Worm (Caenorhabditis elegans) whole organism, mixed stage, embryonic: ENCODE measurements around the gene evl-14.

ENCODE experiments used
- ces-1 ChIP-seq: fragments of 150-350 bp; optimal IDR thresholded peaks from 2 replicates; lab custom pipeline; 2014; ENCODE audit warnings: missing biosample characterization, missing genetic modification reagents, missing genetic modification characterization
- lin-13 ChIP-seq: fragments of 150-350 bp; optimal IDR thresholded peaks from 2 replicates; lab custom pipeline; 2014; ENCODE audit warnings: missing biosample characterization, missing genetic modification characterization
- nhr-76 ChIP-seq: sonication (generic microtip); optimal IDR thresholded peaks from 2 replicates; lab custom pipeline; 2017; ENCODE audit warnings: missing biosample characterization, missing genetic modification characterization
- unc-62 ChIP-seq: fragments of 150-350 bp; optimal IDR thresholded peaks from 2 replicates; lab custom pipeline; 2014; ENCODE audit warnings: missing biosample characterization, missing genetic modification reagents, missing genetic modification characterization

ce11 chrIII:4302780-4303179, 10.1 kb downstream of the evl-14 start:
- TF ChIP-seq nhr-76 (no peak), ces-1 (GFP tag; lab: Kevin White, UChicago) (no peak), lin-13 (tag; lab: Kevin White, UChicago) (no peak), unc-62 (GFP tag; lab: Kevin White, UChicago) (no peak)
